Worm (Caenorhabditis elegans): Measurements from ENCODE around the gene ags-3.

- TF ChIP-seq hrde-1 (tag; optimal IDR thresholded peaks at IDR 0.05; ENCODE audit: borderline replicate concordance) = no peak
- TF ChIP-seq ztf-18 (tag; optimal IDR thresholded peaks at IDR 0.05) = no peak
- no peak for TF ChIP-seq lag-1 (GFP tag; IDR thresholded peaks at IDR 0.05)
- no peak for TF ChIP-seq B0336.3 (GFP tag; IDR thresholded peaks at IDR 0.05)
- TF ChIP-seq madf-3 (GFP tag; IDR thresholded peaks at IDR 0.05) = no peak
- TF ChIP-seq nhr-27 (tag; optimal IDR thresholded peaks at IDR 0.05) = no peak
- TF ChIP-seq Y53F4B.3 (GFP tag; IDR thresholded peaks at IDR 0.05) = no peak
- TF ChIP-seq nfya-1 (tag; optimal IDR thresholded peaks at IDR 0.05; ENCODE audit: borderline replicate concordance, insufficient read depth) = no peak
- TF ChIP-seq sea-2 (GFP tag; IDR thresholded peaks at IDR 0.05) = no peak
- no peak for TF ChIP-seq K12H6.12 (tag; optimal IDR thresholded peaks at IDR 0.05)
- no peak for TF ChIP-seq F23B12.7 (tag; optimal IDR thresholded peaks at IDR 0.05; ENCODE audit: insufficient read depth)
- TF ChIP-seq snpc-4 (GFP tag; optimal IDR thresholded peaks at IDR 0.05) = no peak
- no peak for TF ChIP-seq snpc-4 (tag; optimal IDR thresholded peaks at IDR 0.05)
- TF ChIP-seq aptf-3 (GFP tag; IDR thresholded peaks at IDR 0.05) = no peak
These were observed 6.2 kb upstream of the ags-3 start for ce11 chrX:5309622-5310021.
